Worm (Caenorhabditis elegans) whole organism, L4 larva: ENCODE data around the gene cest-17.
A peak's percentile ranks its signal among the peaks of the same experiment; 100 is the strongest.

Experiments
- F26F4.8 ChIP-seq: fragments of 200-800 bp; sonication (Bioruptor generic); conservative IDR thresholded peaks from 2 replicates; pipeline ENCODE4 v1.3.6; 2022; ENCODE audit warnings: missing genetic modification characterization, missing compliant biosample characterization
- F49E8.2 ChIP-seq: sonication (generic microtip); optimal IDR thresholded peaks from 2 replicates; lab custom pipeline; 2016; ENCODE audit warnings: missing compliant biosample characterization, mild to moderate bottlenecking, missing genetic modification characterization, borderline replicate concordance
- T26A8.4 ChIP-seq: fragments of 200-800 bp; sonication (Bioruptor generic); IDR thresholded peaks from 2 replicates; pipeline ENCODE4 v1.3.6; 2022; ENCODE audit warnings: missing genetic modification characterization, missing compliant biosample characterization
- Y75B8A.6 ChIP-seq: fragments of 200-800 bp; sonication (Bioruptor generic); IDR thresholded peaks from 2 replicates; pipeline ENCODE4 v1.3.6; 2022; ENCODE audit warnings: missing genetic modification reagents, missing genetic modification characterization, missing compliant biosample characterization
- ZK337.2 ChIP-seq: fragments of 200-800 bp; sonication (Bioruptor generic); IDR thresholded peaks from 2 replicates; pipeline ENCODE4 v1.3.6; 2022; ENCODE audit warnings: missing genetic modification reagents, missing genetic modification characterization, missing compliant biosample characterization
- aha-1 ChIP-seq: fragments of 150-350 bp; peaks from one replicate; lab custom pipeline; 2014; ENCODE audit warnings: missing biosample characterization, missing genetic modification characterization
- aly-2 ChIP-seq: sonication (generic microtip); optimal IDR thresholded peaks from 2 replicates; lab custom pipeline; 2018; ENCODE audit warnings: missing biosample characterization, missing genetic modification characterization
- ceh-20 ChIP-seq: fragments of 200-800 bp; sonication (Bioruptor generic); IDR thresholded peaks from 2 replicates; pipeline ENCODE4 v1.3.6; 2022; ENCODE audit warnings: missing genetic modification reagents, missing genetic modification characterization, missing compliant biosample characterization
- ceh-32 ChIP-seq: sonication (generic microtip); optimal IDR thresholded peaks from 2 replicates; lab custom pipeline; 2016; ENCODE audit warnings: mild to moderate bottlenecking, missing genetic modification characterization, missing compliant biosample characterization; ENCODE audit not compliant: poor library complexity
- ceh-44 ChIP-seq: fragments of 200-800 bp; sonication (Bioruptor generic); IDR thresholded peaks from 2 replicates; pipeline ENCODE4 v1.3.6; 2022; ENCODE audit warnings: missing genetic modification reagents, missing genetic modification characterization, missing compliant biosample characterization
- ceh-82 ChIP-seq: sonication (generic microtip); optimal IDR thresholded peaks from 2 replicates; lab custom pipeline; 2017; ENCODE audit warnings: missing biosample characterization, missing genetic modification characterization
- ces-1 ChIP-seq: fragments of 150-350 bp; sonication (generic microtip); optimal IDR thresholded peaks from 4 replicates; lab custom pipeline; 2014; ENCODE audit warnings: missing biosample characterization, missing genetic modification reagents, missing genetic modification characterization
- ctbp-1 ChIP-seq: fragments of 200-800 bp; sonication (Bioruptor generic); IDR thresholded peaks from 2 replicates; pipeline ENCODE4 v1.3.6; 2022; ENCODE audit warnings: missing genetic modification reagents, missing genetic modification characterization, missing compliant biosample characterization
- daf-16 ChIP-seq, 3 experiments: sonication (generic microtip); optimal IDR thresholded peaks; 2 replicates each; lab custom pipeline; 2016 to 2017; ENCODE audit warnings: missing genetic modification characterization in 3 of 3, missing genetic modification reagents in 3 of 3, mild to moderate bottlenecking in 2 of 3, missing compliant biosample characterization in 2 of 3, missing biosample characterization in 1 of 3, moderate library complexity in 1 of 3
- dmd-6 ChIP-seq: fragments of 200-800 bp; sonication (Bioruptor generic); IDR thresholded peaks from 2 replicates; pipeline ENCODE4 v1.3.6; 2022; ENCODE audit warnings: missing genetic modification reagents, missing genetic modification characterization, missing compliant biosample characterization
- dmd-8 ChIP-seq: fragments of 200-800 bp; sonication (Bioruptor generic); IDR thresholded peaks from 2 replicates; pipeline ENCODE4 v1.3.6; 2022; ENCODE audit warnings: missing genetic modification characterization, missing compliant biosample characterization
- dmd-9 ChIP-seq: fragments of 200-800 bp; sonication (Bioruptor generic); IDR thresholded peaks from 2 replicates; pipeline ENCODE4 v1.3.6; 2022; ENCODE audit warnings: missing genetic modification reagents, missing genetic modification characterization, missing compliant biosample characterization
- duxl-1 ChIP-seq: sonication (generic microtip); optimal IDR thresholded peaks from 2 replicates; lab custom pipeline; 2016; ENCODE audit warnings: mild to moderate bottlenecking, missing genetic modification characterization, moderate library complexity, missing compliant biosample characterization; ENCODE audit not compliant: poor library complexity
- egl-43 ChIP-seq: fragments of 200-800 bp; sonication (Bioruptor generic); IDR thresholded peaks from 2 replicates; pipeline ENCODE4 v1.3.6; 2022; ENCODE audit warnings: missing genetic modification reagents, missing genetic modification characterization, missing compliant biosample characterization
- fos-1 ChIP-seq: fragments of 150-350 bp; optimal IDR thresholded peaks from 2 replicates; lab custom pipeline; 2014; ENCODE audit warnings: missing biosample characterization, missing genetic modification characterization
- gei-8 ChIP-seq: fragments of 200-800 bp; sonication (Bioruptor generic); optimal IDR thresholded peaks from 2 replicates; lab custom pipeline; 2018; ENCODE audit warnings: mild to moderate bottlenecking, missing genetic modification characterization, missing compliant biosample characterization
- hlh-30 ChIP-seq: sonication (generic microtip); optimal IDR thresholded peaks from 2 replicates; lab custom pipeline; 2017; ENCODE audit warnings: antibody characterized with exemption, mild to moderate bottlenecking, missing genetic modification characterization, missing compliant biosample characterization; ENCODE audit not compliant: insufficient read depth
- hmg-1.1 ChIP-seq: fragments of 200-800 bp; sonication (Bioruptor generic); IDR thresholded peaks from 2 replicates; pipeline ENCODE4 v1.3.6; 2022; ENCODE audit warnings: missing genetic modification reagents, missing genetic modification characterization, missing compliant biosample characterization
- lim-7 ChIP-seq: fragments of 200-800 bp; sonication (Bioruptor generic); IDR thresholded peaks from 2 replicates; pipeline ENCODE4 v1.3.6; 2022; ENCODE audit warnings: missing genetic modification characterization, missing compliant biosample characterization
- lin-15B ChIP-seq: fragments of 150-350 bp; sonication (generic microtip); optimal IDR thresholded peaks from 3 replicates; lab custom pipeline; 2014; ENCODE audit warnings: missing biosample characterization, missing genetic modification characterization
- lsy-2 ChIP-seq, 2 experiments: fragments of 150-350 bp in 1 of 2; sonication (generic microtip) in 1 of 2; optimal IDR thresholded peaks; 2 replicates each; lab custom pipeline; 2014 to 2017; ENCODE audit warnings: missing biosample characterization in 2 of 2, missing genetic modification characterization in 2 of 2
- madf-5 ChIP-seq, 2 experiments: fragments of 200-800 bp; sonication (Bioruptor generic); IDR thresholded peaks; 2 replicates each; pipeline ENCODE4 v1.3.6; 2022; ENCODE audit warnings: missing compliant biosample characterization in 2 of 2, missing genetic modification characterization in 2 of 2
- madf-9 ChIP-seq: fragments of 200-800 bp; sonication (Bioruptor generic); conservative IDR thresholded peaks from 2 replicates; pipeline ENCODE4 v1.3.6; 2022; ENCODE audit warnings: missing genetic modification reagents, missing genetic modification characterization, missing compliant biosample characterization
- mes-2 ChIP-seq: sonication (generic microtip); optimal IDR thresholded peaks from 2 replicates; lab custom pipeline; 2016; ENCODE audit warnings: missing genotype, mild to moderate bottlenecking, missing genetic modification characterization, missing compliant biosample characterization; ENCODE audit not compliant: poor library complexity, severe bottlenecking
- mxl-3 ChIP-seq: fragments of 200-800 bp; sonication (Bioruptor generic); optimal IDR thresholded peaks from 2 replicates; lab custom pipeline; 2018; ENCODE audit warnings: mild to moderate bottlenecking, missing genetic modification characterization, missing compliant biosample characterization
- nhr-102 ChIP-seq: sonication (generic microtip); optimal IDR thresholded peaks from 2 replicates; lab custom pipeline; 2016; ENCODE audit warnings: mild to moderate bottlenecking, missing genetic modification characterization, moderate library complexity, missing compliant biosample characterization
- nhr-111 ChIP-seq: fragments of 200-800 bp; sonication (Bioruptor generic); optimal IDR thresholded peaks from 2 replicates; lab custom pipeline; 2018; ENCODE audit warnings: mild to moderate bottlenecking, missing genetic modification characterization, missing compliant biosample characterization
- nhr-77 ChIP-seq: fragments of 150-350 bp; optimal IDR thresholded peaks from 2 replicates; lab custom pipeline; 2014; ENCODE audit warnings: missing biosample characterization, missing genetic modification characterization
- pqm-1 ChIP-seq: sonication (generic microtip); optimal IDR thresholded peaks from 2 replicates; lab custom pipeline; 2017; ENCODE audit warnings: missing biosample characterization, missing genetic modification characterization
- sdz-12 ChIP-seq: fragments of 200-800 bp; sonication (Bioruptor generic); optimal IDR thresholded peaks from 2 replicates; lab custom pipeline; 2018; ENCODE audit warnings: mild to moderate bottlenecking, missing genetic modification characterization, missing compliant biosample characterization
- snpc-1.2 ChIP-seq: fragments of 200-800 bp; sonication (Bioruptor generic); IDR thresholded peaks from 2 replicates; pipeline ENCODE4 v1.3.6; 2022; ENCODE audit warnings: missing genetic modification reagents, missing genetic modification characterization, missing compliant biosample characterization
- snpc-4 ChIP-seq: fragments of 150-350 bp; optimal IDR thresholded peaks from 2 replicates; lab custom pipeline; 2014; ENCODE audit warnings: missing biosample characterization, missing genetic modification characterization
- tag-97 ChIP-seq: fragments of 200-800 bp; sonication (Bioruptor generic); IDR thresholded peaks from 2 replicates; pipeline ENCODE4 v1.3.6; 2022; ENCODE audit warnings: missing genetic modification characterization, missing compliant biosample characterization
- tra-1 ChIP-seq: fragments of 200-800 bp; sonication (Bioruptor generic); IDR thresholded peaks from 2 replicates; pipeline ENCODE4 v1.3.6; 2022; ENCODE audit warnings: missing genetic modification reagents, missing genetic modification characterization, missing compliant biosample characterization
- unc-130 ChIP-seq: sonication (generic microtip); optimal IDR thresholded peaks from 2 replicates; lab custom pipeline; 2016; ENCODE audit warnings: missing genetic modification reagents, missing genetic modification characterization, missing compliant biosample characterization
- unc-62 ChIP-seq, 3 experiments: fragments of 150-350 bp in 1 of 3; sonication (generic microtip); optimal IDR thresholded peaks in 2 of 3; peaks in 1 of 3; 1 replicate in 1 of 3; 2 replicates in 2 of 3; lab custom pipeline; 2014 to 2017; ENCODE audit warnings: missing biosample characterization in 3 of 3, missing genetic modification characterization in 3 of 3, missing genetic modification reagents in 3 of 3, missing genotype in 1 of 3
- vab-7 ChIP-seq: fragments of 200-800 bp; sonication (Bioruptor generic); IDR thresholded peaks from 2 replicates; pipeline ENCODE4 v1.3.6; 2022; ENCODE audit warnings: missing genetic modification reagents, missing genetic modification characterization, missing compliant biosample characterization
- zfp-2 ChIP-seq: sonication (generic microtip); optimal IDR thresholded peaks from 2 replicates; lab custom pipeline; 2016; ENCODE audit warnings: mild to moderate bottlenecking, missing genetic modification characterization, missing compliant biosample characterization
- ztf-11 ChIP-seq: fragments of 150-350 bp; optimal IDR thresholded peaks from 2 replicates; lab custom pipeline; 2014; ENCODE audit warnings: missing biosample characterization, missing genetic modification characterization

The cest-17 gene

ce11 chrV:8228712-8229119, 25.6 kb downstream of the cest-17 start (continued):
- TF ChIP-seq unc-62 (GFP tag; optimal IDR thresholded peaks at IDR 0.05 in 1 of 2; lab: Kevin White, UChicago) (peak in 1 of 2 experiments; percentile 90), unc-62 (tag; optimal IDR thresholded peaks at IDR 0.05; lab: Kevin White, UChicago) (no peak), mxl-3 (peak; percentile 66), ceh-44 (GFP tag; lab: Robert Waterston, UW) (peak; percentile 93), ceh-20 (GFP tag; lab: Robert Waterston, UW) (no peak), ztf-11 (tag; lab: Kevin White, UChicago) (no peak), aha-1 (tag; lab: Kevin White, UChicago) (no peak), nhr-111 (GFP tag; lab: Kevin White, UChicago) (peak; percentile 70), fos-1 (tag; lab: Kevin White, UChicago) (no peak), F49E8.2 (tag; lab: Kevin White, UChicago) (peak; percentile 97)

- 0 out of 2 replicates have a peak, but pooled peaks have one; percentile 35 for TF ChIP-seq madf-9
- peak; percentile 47; the same call in 1 of the 2 replicates for TF ChIP-seq T26A8.4 (GFP tag; lab: Robert Waterston, UW)
- TF ChIP-seq mes-2, result peak; percentile 64
- TF ChIP-seq madf-5 (GFP tag; IDR thresholded peaks at IDR 0.05; lab: Robert Waterston, UW), result 0 out of 4 replicates have a peak, but pooled peaks have one; percentile 38
- peak; percentile 75 for TF ChIP-seq egl-43 (GFP tag; lab: Robert Waterston, UW)
- TF ChIP-seq aha-1 (tag; lab: Kevin White, UChicago), result peak; percentile 54
- TF ChIP-seq duxl-1 (tag; lab: Kevin White, UChicago), result peak; percentile 6
- no peak for TF ChIP-seq Y75B8A.6
- TF ChIP-seq mxl-3, result peak; percentile 18
- TF ChIP-seq hlh-30 (tag; lab: Kevin White, UChicago), result peak; percentile 0
- peak; percentile 53; the same call in 1 of the 2 replicates for TF ChIP-seq ceh-44 (GFP tag; lab: Robert Waterston, UW)
- no peak for TF ChIP-seq nhr-102 (tag; lab: Kevin White, UChicago)
- TF ChIP-seq ces-1 (GFP tag; lab: Kevin White, UChicago), result no peak
- TF ChIP-seq daf-16 (GFP tag; optimal IDR thresholded peaks at IDR 0.05; lab: Kevin White, UChicago), result no peak
- TF ChIP-seq daf-16 (tag; optimal IDR thresholded peaks at IDR 0.05; lab: Kevin White, UChicago), result peak; percentile 33
- peak; percentile 32; the same call in 1 of the 2 replicates for TF ChIP-seq snpc-1.2 (GFP tag; lab: Robert Waterston, UW)
- no peak for TF ChIP-seq aly-2 (tag; lab: Kevin White, UChicago)
- 0 out of 2 replicates have a peak, but pooled peaks have one; percentile 29 for TF ChIP-seq hmg-1.1
- 0 out of 2 replicates have a peak, but pooled peaks have one; percentile 21 for TF ChIP-seq F26F4.8 (GFP tag; lab: Robert Waterston, UW)
- no peak for TF ChIP-seq tag-97
- TF ChIP-seq dmd-8 (GFP tag; lab: Robert Waterston, UW), result 0 out of 2 replicates have a peak, but pooled peaks have one; percentile 32
- TF ChIP-seq dmd-6 (GFP tag; lab: Robert Waterston, UW), result peak; percentile 52
- peak; percentile 77 for TF ChIP-seq lim-7 (GFP tag; lab: Robert Waterston, UW)
- no peak for TF ChIP-seq ceh-82
- 0 out of 2 replicates have a peak, but pooled peaks have one; percentile 54 for TF ChIP-seq tra-1
- TF ChIP-seq snpc-4 (tag; lab: Kevin White, UChicago), result peak; percentile 55
- TF ChIP-seq unc-130 (GFP tag; lab: Kevin White, UChicago), result no peak
- no peak for TF ChIP-seq ztf-11 (tag; lab: Kevin White, UChicago)
- no peak for TF ChIP-seq F49E8.2 (tag; lab: Kevin White, UChicago)
- no peak for TF ChIP-seq ceh-20 (GFP tag; lab: Robert Waterston, UW)
- TF ChIP-seq ZK337.2, result peak; percentile 26; the same call in 1 of the 2 replicates
- TF ChIP-seq vab-7 (GFP tag; lab: Robert Waterston, UW), result peak; percentile 60; the same call in 1 of the 2 replicates
These were observed 26.9 kb downstream of the cest-17 start for ce11 chrV:8230056-8230455.

- TF ChIP-seq gei-8 (GFP tag; lab: Kevin White, UChicago), result peak; percentile 18
- no peak for TF ChIP-seq nhr-77 (tag; lab: Kevin White, UChicago)
- no peak for TF ChIP-seq pqm-1 (tag; lab: Kevin White, UChicago)
- TF ChIP-seq hmg-1.1, result peak; percentile 55
- TF ChIP-seq snpc-4 (tag; lab: Kevin White, UChicago), result peak; percentile 61
- peak; percentile 2 for TF ChIP-seq sdz-12 (GFP tag; lab: Kevin White, UChicago)
- no peak for TF ChIP-seq T26A8.4 (GFP tag; lab: Robert Waterston, UW)
- no peak for TF ChIP-seq dmd-9 (GFP tag; lab: Robert Waterston, UW)
- no peak for TF ChIP-seq lsy-2 (tag; optimal IDR thresholded peaks at IDR 0.05; lab: Kevin White, UChicago)
- TF ChIP-seq zfp-2 (tag; lab: Kevin White, UChicago), result peak; percentile 20
- no peak for TF ChIP-seq ctbp-1 (GFP tag; lab: Robert Waterston, UW)
- peak; percentile 65 for TF ChIP-seq snpc-1.2 (GFP tag; lab: Robert Waterston, UW)
- peak; percentile 9 for TF ChIP-seq hlh-30 (tag; lab: Kevin White, UChicago)
- TF ChIP-seq ceh-32 (tag; lab: Kevin White, UChicago), result no peak
- peak; percentile 35 for TF ChIP-seq nhr-102 (tag; lab: Kevin White, UChicago)
- 0 out of 2 replicates have a peak, but pooled peaks have one; percentile 32 for TF ChIP-seq dmd-8 (GFP tag; lab: Robert Waterston, UW)
- no peak for TF ChIP-seq tra-1
- TF ChIP-seq aha-1 (tag; lab: Kevin White, UChicago), result no peak
- TF ChIP-seq lin-15B (tag; lab: Kevin White, UChicago), result no peak
These were observed 32.2 kb downstream of the cest-17 start for ce11 chrV:8235331-8235730.
